Worm (Caenorhabditis elegans) whole organism, L2 larva: ENCODE data around the gene C24D10.4.

Experiments
- C34F6.9 ChIP-seq: fragments of 150-350 bp; optimal IDR thresholded peaks from 2 replicates; lab custom pipeline; 2014; ENCODE audit warnings: missing biosample characterization, missing genetic modification characterization
- F13H6.1 ChIP-seq: sonication (generic microtip); optimal IDR thresholded peaks from 2 replicates; lab custom pipeline; 2016; ENCODE audit warnings: missing genetic modification characterization, missing compliant biosample characterization
- R02D3.7 ChIP-seq: fragments of 150-350 bp; optimal IDR thresholded peaks from 2 replicates; lab custom pipeline; 2014; ENCODE audit warnings: missing biosample characterization, missing genetic modification characterization
- ZK546.5 ChIP-seq: sonication (generic microtip); optimal IDR thresholded peaks from 2 replicates; lab custom pipeline; 2017; ENCODE audit warnings: missing biosample characterization, missing genetic modification characterization
- alr-1 ChIP-seq: fragments of 150-350 bp; optimal IDR thresholded peaks from 2 replicates; lab custom pipeline; 2014; ENCODE audit warnings: missing biosample characterization, missing genetic modification characterization
- aly-2 ChIP-seq: fragments of 150-350 bp; optimal IDR thresholded peaks from 2 replicates; lab custom pipeline; 2014; ENCODE audit warnings: missing biosample characterization, missing genetic modification characterization
- ama-1 ChIP-seq: fragments of 150-350 bp; optimal IDR thresholded peaks from 2 replicates; lab custom pipeline; 2018; ENCODE audit warnings: inconsistent platforms
- blmp-1 ChIP-seq: sonication (generic microtip); optimal IDR thresholded peaks from 2 replicates; lab custom pipeline; 2017; ENCODE audit warnings: missing genetic modification characterization, mild to moderate bottlenecking, missing compliant biosample characterization, antibody characterized with exemption, moderate library complexity; ENCODE audit not compliant: insufficient read depth
- ceh-16 ChIP-seq: fragments of 150-350 bp; optimal IDR thresholded peaks from 2 replicates; lab custom pipeline; 2014; ENCODE audit warnings: missing biosample characterization, missing genetic modification characterization
- ceh-82 ChIP-seq: fragments of 150-350 bp; optimal IDR thresholded peaks from 2 replicates; lab custom pipeline; 2014; ENCODE audit warnings: missing biosample characterization, missing genetic modification characterization
- crh-2 ChIP-seq: sonication (generic microtip); optimal IDR thresholded peaks from 2 replicates; lab custom pipeline; 2017; ENCODE audit warnings: missing biosample characterization, missing genetic modification characterization
- egl-27 ChIP-seq: sonication (generic microtip); optimal IDR thresholded peaks from 3 replicates; lab custom pipeline; 2017; ENCODE audit warnings: missing biosample characterization, missing genetic modification reagents, missing genetic modification characterization
- elt-1 ChIP-seq: fragments of 150-350 bp; optimal IDR thresholded peaks from 2 replicates; lab custom pipeline; 2014; ENCODE audit warnings: missing biosample characterization, missing genetic modification characterization
- fos-1 ChIP-seq: fragments of 150-350 bp; optimal IDR thresholded peaks from 2 replicates; lab custom pipeline; 2014; ENCODE audit warnings: missing biosample characterization, missing genetic modification characterization
- gmeb-1 ChIP-seq: fragments of 150-350 bp; optimal IDR thresholded peaks from 2 replicates; lab custom pipeline; 2014; ENCODE audit warnings: missing biosample characterization, missing genetic modification characterization
- lin-13 ChIP-seq: fragments of 150-350 bp; optimal IDR thresholded peaks from 2 replicates; lab custom pipeline; 2014; ENCODE audit warnings: missing biosample characterization, missing genetic modification reagents, missing genetic modification characterization
- lin-39 ChIP-seq: fragments of 150-350 bp; optimal IDR thresholded peaks from 2 replicates; lab custom pipeline; 2014; ENCODE audit warnings: missing biosample characterization, missing genetic modification reagents, missing genetic modification characterization
- lsy-2 ChIP-seq, 2 experiments: fragments of 150-350 bp in 1 of 2; sonication (generic microtip) in 1 of 2; optimal IDR thresholded peaks; 2 replicates each; lab custom pipeline; 2014 to 2017; ENCODE audit warnings: missing biosample characterization in 2 of 2, missing genetic modification characterization in 2 of 2
- mab-5 ChIP-seq: fragments of 150-350 bp; optimal IDR thresholded peaks from 2 replicates; lab custom pipeline; 2014; ENCODE audit warnings: missing biosample characterization, missing genetic modification characterization
- mbf-1 ChIP-seq: sonication (generic microtip); optimal IDR thresholded peaks from 2 replicates; lab custom pipeline; 2017; ENCODE audit warnings: missing biosample characterization, missing genetic modification characterization
- nhr-11 ChIP-seq: fragments of 150-350 bp; optimal IDR thresholded peaks from 2 replicates; lab custom pipeline; 2014; ENCODE audit warnings: missing biosample characterization, missing genetic modification characterization
- nhr-12 ChIP-seq: fragments of 150-350 bp; optimal IDR thresholded peaks from 2 replicates; lab custom pipeline; 2014; ENCODE audit warnings: missing biosample characterization, missing genetic modification characterization
- nhr-129 ChIP-seq: fragments of 150-350 bp; optimal IDR thresholded peaks from 2 replicates; lab custom pipeline; 2014; ENCODE audit warnings: missing biosample characterization, missing genetic modification characterization
- nhr-21 ChIP-seq: fragments of 150-350 bp; optimal IDR thresholded peaks from 2 replicates; lab custom pipeline; 2014; ENCODE audit warnings: missing biosample characterization, missing genetic modification characterization
- nhr-23 ChIP-seq: fragments of 150-350 bp; optimal IDR thresholded peaks from 2 replicates; lab custom pipeline; 2014; ENCODE audit warnings: missing biosample characterization, missing genetic modification reagents, missing genetic modification characterization
- nhr-237 ChIP-seq: fragments of 150-350 bp; optimal IDR thresholded peaks from 2 replicates; lab custom pipeline; 2014; ENCODE audit warnings: missing biosample characterization, missing genetic modification characterization
- nhr-25 ChIP-seq: fragments of 150-350 bp; sonication (generic microtip); optimal IDR thresholded peaks from 3 replicates; lab custom pipeline; 2014; ENCODE audit warnings: missing biosample characterization, missing genetic modification characterization
- nhr-6 ChIP-seq: fragments of 150-350 bp; optimal IDR thresholded peaks from 2 replicates; lab custom pipeline; 2014; ENCODE audit warnings: missing biosample characterization, missing genetic modification characterization
- peb-1 ChIP-seq: fragments of 150-350 bp; optimal IDR thresholded peaks from 2 replicates; lab custom pipeline; 2014; ENCODE audit warnings: missing biosample characterization, missing genetic modification characterization
- sem-4 ChIP-seq: fragments of 150-350 bp; optimal IDR thresholded peaks from 2 replicates; lab custom pipeline; 2014; ENCODE audit warnings: missing biosample characterization, missing genetic modification reagents, missing genetic modification characterization
- sma-3 ChIP-seq: sonication (generic microtip); optimal IDR thresholded peaks from 2 replicates; lab custom pipeline; 2016; ENCODE audit warnings: missing genetic modification reagents, missing genetic modification characterization, missing compliant biosample characterization
- sma-9 ChIP-seq, 2 experiments: fragments of 150-350 bp in 1 of 2; sonication (generic microtip) in 1 of 2; optimal IDR thresholded peaks; 2 replicates each; lab custom pipeline; 2014 to 2016; ENCODE audit warnings: missing genetic modification characterization in 2 of 2, mild to moderate bottlenecking in 1 of 2, missing biosample characterization in 1 of 2, missing compliant biosample characterization in 1 of 2, missing genetic modification reagents in 1 of 2, moderate library complexity in 1 of 2
- snpc-4 ChIP-seq: fragments of 150-350 bp; optimal IDR thresholded peaks from 2 replicates; lab custom pipeline; 2014; ENCODE audit warnings: missing biosample characterization, missing genetic modification characterization
- unc-39 ChIP-seq: fragments of 150-350 bp; optimal IDR thresholded peaks from 2 replicates; lab custom pipeline; 2014; ENCODE audit warnings: missing biosample characterization, missing genetic modification characterization
- unc-55 ChIP-seq: fragments of 150-350 bp; sonication (generic microtip); optimal IDR thresholded peaks from 3 replicates; lab custom pipeline; 2014; ENCODE audit warnings: missing biosample characterization, missing genetic modification reagents, missing genetic modification characterization
- unc-62 ChIP-seq: fragments of 150-350 bp; optimal IDR thresholded peaks from 2 replicates; lab custom pipeline; 2014; ENCODE audit warnings: missing biosample characterization, missing genetic modification reagents, missing genetic modification characterization
- zag-1 ChIP-seq: fragments of 150-350 bp; optimal IDR thresholded peaks from 2 replicates; lab custom pipeline; 2014; ENCODE audit warnings: missing biosample characterization, missing genetic modification characterization
- ztf-1 ChIP-seq: fragments of 200-800 bp; sonication (Bioruptor generic); conservative IDR thresholded peaks from 2 replicates; pipeline ENCODE4 v1.3.6; 2022; ENCODE audit warnings: missing genetic modification characterization, missing compliant biosample characterization
- ztf-11 ChIP-seq: sonication (generic microtip); optimal IDR thresholded peaks from 2 replicates; lab custom pipeline; 2017; ENCODE audit warnings: missing biosample characterization, missing genetic modification characterization
- ztf-4 ChIP-seq: fragments of 150-350 bp; optimal IDR thresholded peaks from 2 replicates; lab custom pipeline; 2014; ENCODE audit warnings: missing biosample characterization, missing genetic modification characterization

C24D10.4 gene

ce11 chrIV:5131781-5132180, 28.5 kb upstream of the C24D10.4 start:
- TF ChIP-seq sma-3 (no peak), lsy-2 (tag; optimal IDR thresholded peaks at IDR 0.05; lab: Kevin White, UChicago) (no peak), fos-1 (tag; lab: Kevin White, UChicago) (peak; percentile 45), nhr-21 (tag; lab: Kevin White, UChicago) (no peak), C34F6.9 (tag; lab: Kevin White, UChicago) (no peak), zag-1 (tag; lab: Kevin White, UChicago) (no peak)

DNA sequence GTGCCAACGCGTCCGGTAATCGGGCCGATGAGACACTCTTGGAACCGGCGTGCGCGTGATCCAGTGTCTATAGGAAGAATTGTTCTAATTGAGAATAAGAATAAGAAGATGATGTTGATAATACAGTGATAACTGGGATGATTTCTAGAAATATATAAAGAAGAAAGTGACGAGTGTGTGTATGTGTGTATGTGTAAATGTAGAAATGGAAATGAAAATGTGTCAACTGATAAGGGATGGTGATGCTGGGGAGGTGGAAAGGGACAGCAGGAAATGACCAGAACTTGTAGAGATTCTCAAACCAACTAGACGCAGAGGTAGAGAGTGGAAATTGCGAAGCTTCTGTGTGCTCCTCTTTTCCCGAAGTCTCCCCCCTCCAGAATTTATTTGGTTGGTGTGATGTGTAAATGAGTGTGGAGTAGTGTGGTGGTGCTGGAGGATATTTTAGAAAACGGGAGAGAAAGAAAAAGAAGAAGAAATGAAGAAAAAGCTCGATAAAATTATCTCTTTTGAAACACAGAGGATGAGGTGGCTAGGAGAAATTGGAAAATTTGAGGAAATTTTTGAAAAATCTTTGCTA, 26.4 kb upstream of the C24D10.4 start:
- TF ChIP-seq C34F6.9 (tag; lab: Kevin White, UChicago) = peak; percentile 41
- TF ChIP-seq sma-9 (GFP tag; optimal IDR thresholded peaks at IDR 0.05; lab: Kevin White, UChicago) = peak; percentile 26
- TF ChIP-seq sma-9 (tag; optimal IDR thresholded peaks at IDR 0.05; lab: Kevin White, UChicago) = no peak
- peak in 1 of 2 experiments; percentile 44 for TF ChIP-seq lsy-2 (tag; optimal IDR thresholded peaks at IDR 0.05; lab: Kevin White, UChicago)
- no peak for TF ChIP-seq gmeb-1 (tag; lab: Kevin White, UChicago)
- TF ChIP-seq elt-1 (tag; lab: Kevin White, UChicago) = no peak
- no peak for TF ChIP-seq mab-5 (tag; lab: Kevin White, UChicago)
- TF ChIP-seq crh-2 (tag; lab: Kevin White, UChicago) = peak; percentile 33
- TF ChIP-seq egl-27 (tag; lab: Kevin White, UChicago) = no peak
- TF ChIP-seq sma-3 = peak; percentile 27
- TF ChIP-seq F13H6.1 = peak; percentile 41
- TF ChIP-seq nhr-129 (tag; lab: Kevin White, UChicago) = peak; percentile 24
- no peak for TF ChIP-seq ztf-4 (tag; lab: Kevin White, UChicago)
- TF ChIP-seq nhr-21 (tag; lab: Kevin White, UChicago) = peak; percentile 43
- peak; percentile 7 for TF ChIP-seq zag-1 (tag; lab: Kevin White, UChicago)
- peak; percentile 49 for TF ChIP-seq unc-55 (GFP tag; lab: Kevin White, UChicago)
- no peak for TF ChIP-seq ztf-11 (tag; lab: Kevin White, UChicago)
- peak; percentile 91 for TF ChIP-seq fos-1 (tag; lab: Kevin White, UChicago)
- TF ChIP-seq nhr-23 (tag; lab: Kevin White, UChicago) = no peak
- TF ChIP-seq blmp-1 = peak; percentile 79
- TF ChIP-seq lin-13 (GFP tag; lab: Kevin White, UChicago) = no peak

DNA sequence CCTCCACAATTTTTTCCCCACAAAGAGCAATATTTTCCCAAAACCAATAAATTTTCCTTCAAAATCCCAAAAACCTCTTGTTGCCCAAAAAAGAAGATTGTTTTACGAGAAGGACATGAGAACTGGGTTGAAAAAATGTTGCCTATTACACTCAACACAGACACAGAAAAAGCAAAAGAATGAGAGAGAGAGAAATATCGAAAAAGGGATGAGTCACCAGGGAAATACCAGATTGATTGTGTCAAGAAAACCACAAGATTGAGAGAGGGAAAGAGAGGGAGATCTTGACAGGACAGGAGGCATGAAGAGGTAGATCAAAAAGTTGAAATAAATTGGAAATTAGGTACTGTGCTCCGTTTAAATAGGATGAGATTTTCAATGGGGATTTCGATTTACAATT, 25.5 kb upstream of the C24D10.4 start:
- TF ChIP-seq aly-2 (no peak), sem-4 (tag; lab: Kevin White, UChicago) (no peak), mab-5 (tag; lab: Kevin White, UChicago) (peak; percentile 34), fos-1 (tag; lab: Kevin White, UChicago) (peak; percentile 90), nhr-11 (tag; lab: Kevin White, UChicago) (no peak), peb-1 (no peak), C34F6.9 (tag; lab: Kevin White, UChicago) (peak; percentile 24), snpc-4 (tag; lab: Kevin White, UChicago) (no peak), lsy-2 (tag; optimal IDR thresholded peaks at IDR 0.05; lab: Kevin White, UChicago) (peak in 1 of 2 experiments; percentile 12), ztf-4 (tag; lab: Kevin White, UChicago) (no peak), nhr-23 (tag; lab: Kevin White, UChicago) (no peak), R02D3.7 (tag; lab: Kevin White, UChicago) (no peak), nhr-129 (tag; lab: Kevin White, UChicago) (peak; percentile 9), zag-1 (tag; lab: Kevin White, UChicago) (no peak)

- TF ChIP-seq nhr-237 (tag; lab: Kevin White, UChicago) = no peak
- no peak for TF ChIP-seq unc-55 (GFP tag; lab: Kevin White, UChicago)
- TF ChIP-seq sma-3 = peak; percentile 5
- no peak for TF ChIP-seq ztf-1 (GFP tag; lab: Robert Waterston, UW)
Measured at ce11 chrIV:5136523-5136922, 23.8 kb upstream of the C24D10.4 start.

DNA sequence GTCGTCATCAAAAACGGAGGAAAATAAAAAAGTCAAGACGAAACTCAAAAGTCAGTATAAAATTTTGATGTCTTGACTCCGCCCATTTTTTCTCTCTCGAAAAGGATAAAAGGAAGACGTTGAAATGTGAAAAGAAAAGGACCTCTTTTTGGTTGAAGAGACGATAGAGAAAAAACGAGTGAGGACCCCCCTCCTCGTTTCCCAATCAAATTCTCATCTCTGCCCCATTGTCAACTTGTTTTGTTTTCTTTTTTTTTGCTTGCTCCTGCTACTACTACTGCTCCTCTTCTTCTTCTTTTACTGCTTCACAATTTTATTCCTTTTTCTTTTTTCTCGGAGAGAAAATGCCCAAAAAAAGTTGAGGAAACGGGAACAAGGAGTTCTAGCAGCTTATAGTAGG, 22.5 kb upstream of the C24D10.4 start:
- TF ChIP-seq lin-39 (tag; lab: Kevin White, UChicago) (no peak), zag-1 (tag; lab: Kevin White, UChicago) (peak; percentile 69), ceh-82 (tag; lab: Kevin White, UChicago) (no peak), gmeb-1 (tag; lab: Kevin White, UChicago) (no peak), F13H6.1 (peak; percentile 29), peb-1 (no peak), nhr-6 (no peak), nhr-129 (tag; lab: Kevin White, UChicago) (no peak), ceh-16 (no peak), unc-62 (GFP tag; lab: Kevin White, UChicago) (no peak), blmp-1 (no peak), ztf-11 (tag; lab: Kevin White, UChicago) (no peak), nhr-25 (tag; lab: Kevin White, UChicago) (no peak), nhr-23 (tag; lab: Kevin White, UChicago) (no peak), sma-9 (GFP tag; optimal IDR thresholded peaks at IDR 0.05; lab: Kevin White, UChicago) (peak; percentile 9), sma-9 (tag; optimal IDR thresholded peaks at IDR 0.05; lab: Kevin White, UChicago) (no peak), ztf-4 (tag; lab: Kevin White, UChicago) (no peak), nhr-21 (tag; lab: Kevin White, UChicago) (no peak), unc-55 (GFP tag; lab: Kevin White, UChicago) (peak; percentile 39), unc-39 (no peak), mbf-1 (no peak), nhr-12 (tag; lab: Kevin White, UChicago) (no peak), sma-3 (no peak), alr-1 (tag; lab: Kevin White, UChicago) (no peak), ztf-1 (GFP tag; lab: Robert Waterston, UW) (no peak), ZK546.5 (tag; lab: Kevin White, UChicago) (no peak), egl-27 (tag; lab: Kevin White, UChicago) (no peak), ama-1 (lab: Kevin White, UChicago) (no peak)
